Worm (Caenorhabditis elegans) whole organism, midembryonic: ENCODE results near the gene sqv-2.

Experiments
- cog-1 ChIP-seq: sonication (generic microtip); optimal IDR thresholded peaks from 2 replicates; lab custom pipeline; 2016; ENCODE audit warnings: missing genetic modification characterization, missing compliant biosample characterization
- klf-2 ChIP-seq: fragments of 200-800 bp; sonication (Bioruptor generic); conservative IDR thresholded peaks from 2 replicates; pipeline ENCODE4 v1.3.6; 2022; ENCODE audit warnings: missing genetic modification reagents, missing genetic modification characterization, missing compliant biosample characterization
- ref-1 ChIP-seq: fragments of 200-800 bp; sonication (Bioruptor generic); conservative IDR thresholded peaks from 2 replicates; pipeline ENCODE4 v1.3.6; 2022; ENCODE audit warnings: missing genetic modification reagents, missing genetic modification characterization, missing compliant biosample characterization
- ztf-23 ChIP-seq: fragments of 200-800 bp; sonication (Bioruptor generic); IDR thresholded peaks from 2 replicates; pipeline ENCODE4 v1.3.6; 2022; ENCODE audit warnings: missing genetic modification reagents, missing genetic modification characterization, missing compliant biosample characterization

ce11 chrII:2943966-2944365 is 49.8 kb upstream of the sqv-2 start, which contains the start of the genes irld-50 and irld-49:
- TF ChIP-seq ztf-23 (GFP tag; lab: Robert Waterston, UW) (no peak), ref-1 (GFP tag; lab: Robert Waterston, UW) (no peak), cog-1 (tag; lab: Kevin White, UChicago) (no peak), klf-2 (GFP tag; lab: Robert Waterston, UW) (no peak)
